Fruit fly (Drosophila melanogaster) Kc167 (cell line): Measurements from ENCODE around the gene mmd.

ENCODE experiments used
- Myc ChIP-seq: fragments of >200 bp; optimal IDR thresholded peaks from 2 replicates; lab custom pipeline; 2017; ENCODE audit warnings: missing external identifiers
- Sin3A ChIP-seq: fragments of >200 bp; optimal IDR thresholded peaks from 2 replicates; lab custom pipeline; 2018; ENCODE audit warnings: missing external identifiers
- h ChIP-seq: fragments of >200 bp; optimal IDR thresholded peaks from 3 replicates; lab custom pipeline; 2018; ENCODE audit warnings: missing external identifiers
- insv ChIP-seq: fragments of >200 bp; optimal IDR thresholded peaks from 3 replicates; lab custom pipeline; 2018; ENCODE audit warnings: missing external identifiers
- psq ChIP-seq: fragments of >200 bp; optimal IDR thresholded peaks from 2 replicates; lab custom pipeline; 2017; ENCODE audit warnings: missing external identifiers
- ttk ChIP-seq: sonication (Bioruptor generic); optimal IDR thresholded peaks from 2 replicates; lab custom pipeline; 2017; ENCODE audit warnings: missing external identifiers

DNA sequence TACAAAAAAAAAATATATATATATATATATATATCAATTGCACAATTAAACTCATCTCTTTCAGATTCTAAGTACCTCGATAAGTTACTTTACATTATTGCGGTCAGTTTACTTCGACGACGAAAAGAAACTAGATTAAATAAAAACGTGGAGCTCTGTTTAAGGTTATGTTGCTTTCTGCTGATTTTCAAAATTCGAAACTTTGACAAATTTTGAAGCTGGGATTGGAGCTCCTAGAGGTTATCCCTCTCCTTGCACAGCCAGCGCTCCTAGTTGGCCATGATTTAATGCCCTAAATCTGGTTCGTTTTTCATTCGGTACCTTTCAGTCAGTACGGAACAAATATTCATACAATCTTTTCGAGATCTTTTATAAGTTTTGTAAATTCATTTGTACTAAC is 3.6 kb upstream of the mmd start, which contains the start of gene CG42766:
- TF ChIP-seq h (no peak), Myc (lab: Kevin White, UChicago) (no peak), ttk (lab: Kevin White, UChicago) (no peak), psq (lab: Kevin White, UChicago) (no peak), Sin3A (lab: Kevin White, UChicago) (no peak), insv (lab: Kevin White, UChicago) (no peak)
